Fruit fly (Drosophila melanogaster): ENCODE measurements around the gene Septin2.

dm6 chr3R:20616801-20617200, 28.6 kb upstream of the Septin2 start, which contains the start of gene CG15923:
- TF ChIP-seq pan (optimal IDR thresholded peaks at IDR 0.05) (no peak), psq (optimal IDR thresholded peaks at IDR 0.05) (no peak), CG8478 (optimal IDR thresholded peaks at IDR 0.05) (no peak), Dll (optimal IDR thresholded peaks at IDR 0.05) (no peak), EcR (GFP tag; optimal IDR thresholded peaks at IDR 0.05) (no peak), usp (GFP tag; optimal IDR thresholded peaks at IDR 0.05) (no peak)

Data from whole organism.